Worm (Caenorhabditis elegans) whole organism, late embryonic: ENCODE results near the gene K07E3.1.

Source experiments
- F13H6.1 ChIP-seq: sonication (generic microtip); optimal IDR thresholded peaks from 2 replicates; lab custom pipeline; 2016; ENCODE audit warnings: missing genetic modification characterization, missing compliant biosample characterization
- K02D7.2 ChIP-seq: sonication (generic microtip); optimal IDR thresholded peaks from 2 replicates; lab custom pipeline; 2017; ENCODE audit warnings: mild to moderate bottlenecking, missing genetic modification characterization, missing compliant biosample characterization
- K09A11.1 ChIP-seq: sonication (generic microtip); optimal IDR thresholded peaks from 2 replicates; lab custom pipeline; 2017; ENCODE audit warnings: antibody characterized with exemption, mild to moderate bottlenecking, missing genetic modification characterization, missing compliant biosample characterization; ENCODE audit not compliant: insufficient read depth
- T23F11.4 ChIP-seq: fragments of 200-800 bp; sonication (Bioruptor generic); optimal IDR thresholded peaks from 2 replicates; lab custom pipeline; 2018; ENCODE audit warnings: mild to moderate bottlenecking, missing genetic modification characterization, missing compliant biosample characterization
- Y22D7AL.16 ChIP-seq: sonication (generic microtip); optimal IDR thresholded peaks from 2 replicates; lab custom pipeline; 2016; ENCODE audit warnings: missing genetic modification characterization, missing compliant biosample characterization
- ahr-1 ChIP-seq: sonication (generic microtip); optimal IDR thresholded peaks from 2 replicates; lab custom pipeline; 2016; ENCODE audit warnings: missing genetic modification characterization, missing compliant biosample characterization
- ama-1 ChIP-seq: fragments of 150-350 bp; optimal IDR thresholded peaks from 2 replicates; lab custom pipeline; 2014
- ceh-14 ChIP-seq: sonication (generic microtip); optimal IDR thresholded peaks from 2 replicates; lab custom pipeline; 2016; ENCODE audit warnings: missing genotype, missing genetic modification characterization, missing compliant biosample characterization
- ceh-18 ChIP-seq: sonication (generic microtip); optimal IDR thresholded peaks from 2 replicates; lab custom pipeline; 2016; ENCODE audit warnings: missing genetic modification characterization, missing compliant biosample characterization
- ceh-19 ChIP-seq: fragments of 200-800 bp; sonication (Bioruptor generic); optimal IDR thresholded peaks from 2 replicates; lab custom pipeline; 2018; ENCODE audit warnings: mild to moderate bottlenecking, missing genetic modification characterization, missing compliant biosample characterization
- ceh-24 ChIP-seq: sonication (generic microtip); optimal IDR thresholded peaks from 2 replicates; lab custom pipeline; 2016; ENCODE audit warnings: mild to moderate bottlenecking, missing genetic modification characterization, missing compliant biosample characterization
- ceh-30 ChIP-seq: fragments of 150-350 bp; optimal IDR thresholded peaks from 2 replicates; lab custom pipeline; 2014; ENCODE audit warnings: missing biosample characterization, missing genetic modification characterization
- ceh-31 ChIP-seq: sonication (generic microtip); optimal IDR thresholded peaks from 2 replicates; lab custom pipeline; 2016; ENCODE audit warnings: missing genetic modification characterization, missing compliant biosample characterization
- ceh-45 ChIP-seq: fragments of 200-800 bp; sonication (Bioruptor generic); IDR thresholded peaks from 2 replicates; pipeline ENCODE4 v1.3.6; 2022; ENCODE audit warnings: missing genetic modification reagents, missing genetic modification characterization, missing compliant biosample characterization
- ceh-48 ChIP-seq: sonication (generic microtip); optimal IDR thresholded peaks from 2 replicates; lab custom pipeline; 2016; ENCODE audit warnings: missing genetic modification characterization, inconsistent platforms, missing compliant biosample characterization
- ceh-6 ChIP-seq: fragments of 200-800 bp; sonication (Bioruptor generic); optimal IDR thresholded peaks from 2 replicates; lab custom pipeline; 2018; ENCODE audit warnings: mild to moderate bottlenecking, missing genetic modification characterization, missing compliant biosample characterization
- ceh-9 ChIP-seq: sonication (generic microtip); optimal IDR thresholded peaks from 2 replicates; lab custom pipeline; 2016; ENCODE audit warnings: mild to moderate bottlenecking, missing genetic modification characterization, inconsistent platforms, missing compliant biosample characterization
- dmd-4 ChIP-seq: sonication (generic microtip); optimal IDR thresholded peaks from 2 replicates; lab custom pipeline; 2016; ENCODE audit warnings: borderline replicate concordance, missing genetic modification characterization, missing compliant biosample characterization
- dve-1 ChIP-seq: sonication (generic microtip); optimal IDR thresholded peaks from 2 replicates; lab custom pipeline; 2017; ENCODE audit warnings: antibody characterized with exemption, mild to moderate bottlenecking, missing genetic modification characterization, missing compliant biosample characterization
- elt-2 ChIP-seq: sonication (generic microtip); optimal IDR thresholded peaks from 2 replicates; lab custom pipeline; 2016; ENCODE audit warnings: missing genetic modification reagents, missing genetic modification characterization, missing compliant biosample characterization
- elt-4 ChIP-seq: sonication (generic microtip); optimal IDR thresholded peaks from 2 replicates; lab custom pipeline; 2016; ENCODE audit warnings: missing genetic modification characterization, missing compliant biosample characterization
- ets-4 ChIP-seq: sonication (generic microtip); optimal IDR thresholded peaks from 2 replicates; lab custom pipeline; 2016; ENCODE audit warnings: missing genetic modification characterization, missing compliant biosample characterization
- fkh-10 ChIP-seq: fragments of 150-350 bp; optimal IDR thresholded peaks from 2 replicates; lab custom pipeline; 2014; ENCODE audit warnings: missing biosample characterization, missing genetic modification reagents, missing genetic modification characterization
- gmeb-2 ChIP-seq: sonication (generic microtip); optimal IDR thresholded peaks from 2 replicates; lab custom pipeline; 2016; ENCODE audit warnings: missing genetic modification characterization, inconsistent platforms, missing compliant biosample characterization
- hlh-30 ChIP-seq: sonication (generic microtip); optimal IDR thresholded peaks from 2 replicates; lab custom pipeline; 2017; ENCODE audit warnings: antibody characterized with exemption, missing genetic modification characterization, missing compliant biosample characterization; ENCODE audit not compliant: insufficient read depth
- lin-11 ChIP-seq: fragments of 200-800 bp; sonication (Bioruptor generic); optimal IDR thresholded peaks from 2 replicates; lab custom pipeline; 2018; ENCODE audit warnings: mild to moderate bottlenecking, missing genetic modification characterization, missing compliant biosample characterization
- madf-2 ChIP-seq: sonication (generic microtip); optimal IDR thresholded peaks from 2 replicates; lab custom pipeline; 2017; ENCODE audit warnings: missing genetic modification characterization, missing compliant biosample characterization
- nfya-1 ChIP-seq: sonication (generic microtip); optimal IDR thresholded peaks from 2 replicates; lab custom pipeline; 2017; ENCODE audit warnings: missing genetic modification characterization, mild to moderate bottlenecking, missing compliant biosample characterization, antibody characterized with exemption, moderate library complexity
- npax-4 ChIP-seq: sonication (generic microtip); optimal IDR thresholded peaks from 2 replicates; lab custom pipeline; 2016; ENCODE audit warnings: missing genetic modification characterization, missing compliant biosample characterization
- pax-1 ChIP-seq: fragments of 150-350 bp; optimal IDR thresholded peaks from 2 replicates; lab custom pipeline; 2014; ENCODE audit warnings: missing biosample characterization, missing genetic modification characterization
- pha-4 ChIP-seq: fragments of 150-350 bp; optimal IDR thresholded peaks from 2 replicates; lab custom pipeline; 2018; ENCODE audit warnings: missing biosample characterization, missing genetic modification reagents, missing genetic modification characterization
- pros-1 ChIP-seq: fragments of 150-350 bp; optimal IDR thresholded peaks from 2 replicates; lab custom pipeline; 2014; ENCODE audit warnings: missing biosample characterization, missing genetic modification reagents, missing genetic modification characterization
- ref-2 ChIP-seq: sonication (generic microtip); optimal IDR thresholded peaks from 2 replicates; lab custom pipeline; 2016; ENCODE audit warnings: missing genetic modification characterization, missing compliant biosample characterization
- sdc-2 ChIP-seq: sonication (generic microtip); optimal IDR thresholded peaks from 2 replicates; lab custom pipeline; 2016; ENCODE audit warnings: missing genotype, missing genetic modification characterization, missing compliant biosample characterization
- sox-2 ChIP-seq: fragments of 200-800 bp; sonication (Bioruptor generic); IDR thresholded peaks from 2 replicates; pipeline ENCODE4 v1.3.6; 2022; ENCODE audit warnings: missing genetic modification reagents, missing genetic modification characterization, missing compliant biosample characterization
- tbx-2 ChIP-seq: sonication (generic microtip); optimal IDR thresholded peaks from 2 replicates; lab custom pipeline; 2016; ENCODE audit warnings: missing genetic modification characterization, missing compliant biosample characterization
- tbx-7 ChIP-seq: sonication (generic microtip); optimal IDR thresholded peaks from 2 replicates; lab custom pipeline; 2016; ENCODE audit warnings: missing genotype, missing genetic modification characterization, missing compliant biosample characterization
- unc-42 ChIP-seq: sonication (generic microtip); optimal IDR thresholded peaks from 2 replicates; lab custom pipeline; 2016; ENCODE audit warnings: missing genotype, missing genetic modification characterization, missing compliant biosample characterization
- unc-55 ChIP-seq: sonication (generic microtip); optimal IDR thresholded peaks from 2 replicates; lab custom pipeline; 2017; ENCODE audit warnings: missing biosample characterization, missing genetic modification reagents, missing genetic modification characterization

Gene K07E3.1

ce11 chrX:8155969-8156368 is 45.7 kb downstream of the K07E3.1 start (continued):
- TF ChIP-seq ama-1 (lab: Kevin White, UChicago) (no peak), T23F11.4 (GFP tag; lab: Kevin White, UChicago) (peak; percentile 86), unc-42 (no peak), ceh-45 (GFP tag; lab: Robert Waterston, UW) (peak; percentile 86), ceh-31 (tag; lab: Kevin White, UChicago) (peak; percentile 72), K09A11.1 (peak; percentile 27), sdc-2 (tag; lab: Kevin White, UChicago) (peak; percentile 71), ahr-1 (tag; lab: Kevin White, UChicago) (peak; percentile 7), ceh-6 (GFP tag; lab: Kevin White, UChicago) (peak; percentile 70), lin-11 (tag; lab: Kevin White, UChicago) (peak; percentile 84), ceh-19 (peak; percentile 88), dve-1 (no peak), gmeb-2 (tag; lab: Kevin White, UChicago) (peak; percentile 89), sox-2 (GFP tag; lab: Robert Waterston, UW) (peak; percentile 91), F13H6.1 (tag; lab: Kevin White, UChicago) (peak; percentile 70), elt-4 (tag; lab: Kevin White, UChicago) (no peak), pros-1 (tag; lab: Kevin White, UChicago) (no peak), ets-4 (tag; lab: Kevin White, UChicago) (peak; percentile 21), elt-2 (tag; lab: Kevin White, UChicago) (peak; percentile 92), pha-4 (tag; lab: Kevin White, UChicago) (no peak), fkh-10 (GFP tag; lab: Kevin White, UChicago) (no peak), ceh-24 (tag; lab: Kevin White, UChicago) (peak; percentile 75), ceh-30 (tag; lab: Kevin White, UChicago) (peak; percentile 49)

- TF ChIP-seq Y22D7AL.16 (no peak), ceh-45 (GFP tag; lab: Robert Waterston, UW) (0 out of 2 replicates have a peak, but pooled peaks have one; percentile 17)
- TF ChIP-seq, all 69 proteins: peak for 1
Observed at ce11 chrX:8156502-8156901, 46.3 kb downstream of the K07E3.1 start.

- no peak for TF ChIP-seq ama-1 (lab: Kevin White, UChicago)
- no peak for TF ChIP-seq ceh-6 (GFP tag; lab: Kevin White, UChicago)
- peak; percentile 47 for TF ChIP-seq nfya-1 (tag; lab: Kevin White, UChicago)
- no peak for TF ChIP-seq dmd-4
- TF ChIP-seq ceh-31 (tag; lab: Kevin White, UChicago): peak; percentile 56
- peak; percentile 23 for TF ChIP-seq ceh-18
- TF ChIP-seq unc-55 (GFP tag; lab: Kevin White, UChicago): peak; percentile 28
- TF ChIP-seq tbx-2: peak; percentile 62
- no peak for TF ChIP-seq K02D7.2
- no peak for TF ChIP-seq gmeb-2 (tag; lab: Kevin White, UChicago)
- TF ChIP-seq ceh-14 (tag; lab: Kevin White, UChicago): no peak
- TF ChIP-seq ceh-9 (tag; lab: Kevin White, UChicago): no peak
- TF ChIP-seq madf-2 (tag; lab: Kevin White, UChicago): no peak
- TF ChIP-seq npax-4 (tag; lab: Kevin White, UChicago): no peak
- TF ChIP-seq unc-42: peak; percentile 23
- TF ChIP-seq sdc-2 (tag; lab: Kevin White, UChicago): peak; percentile 5
Observed at ce11 chrX:8157132-8157531, 46.9 kb downstream of the K07E3.1 start.

ce11 chrX:8158975-8159813 is 49.0 kb downstream of the K07E3.1 start, which contains the start of gene hil-3:
Gene hil-3, plus strand, starts transcription at chrX:8159169.
- no peak for TF ChIP-seq elt-2 (tag; lab: Kevin White, UChicago)
- peak; percentile 56 for TF ChIP-seq ref-2 (tag; lab: Kevin White, UChicago)
- TF ChIP-seq sdc-2 (tag; lab: Kevin White, UChicago): peak; percentile 19
- TF ChIP-seq ama-1 (lab: Kevin White, UChicago): peak; percentile 46
- peak; percentile 9 for TF ChIP-seq tbx-7
- no peak for TF ChIP-seq npax-4 (tag; lab: Kevin White, UChicago)
- peak; percentile 36 for TF ChIP-seq tbx-2
- TF ChIP-seq ceh-48 (tag; lab: Kevin White, UChicago): no peak
- no peak for TF ChIP-seq pha-4 (tag; lab: Kevin White, UChicago)
- TF ChIP-seq hlh-30 (tag; lab: Kevin White, UChicago): no peak
- TF ChIP-seq ceh-31 (tag; lab: Kevin White, UChicago): peak; percentile 26
- TF ChIP-seq pax-1 (tag; lab: Kevin White, UChicago): no peak
